Fruit fly (Drosophila melanogaster) whole organism: ENCODE measurements around the gene bor.

ENCODE experiments used
- pan ChIP-seq: fragments of >200 bp; optimal IDR thresholded peaks from 2 replicates; lab custom pipeline; 2017
- psq ChIP-seq: fragments of >200 bp; optimal IDR thresholded peaks from 2 replicates; lab custom pipeline; 2017

DNA sequence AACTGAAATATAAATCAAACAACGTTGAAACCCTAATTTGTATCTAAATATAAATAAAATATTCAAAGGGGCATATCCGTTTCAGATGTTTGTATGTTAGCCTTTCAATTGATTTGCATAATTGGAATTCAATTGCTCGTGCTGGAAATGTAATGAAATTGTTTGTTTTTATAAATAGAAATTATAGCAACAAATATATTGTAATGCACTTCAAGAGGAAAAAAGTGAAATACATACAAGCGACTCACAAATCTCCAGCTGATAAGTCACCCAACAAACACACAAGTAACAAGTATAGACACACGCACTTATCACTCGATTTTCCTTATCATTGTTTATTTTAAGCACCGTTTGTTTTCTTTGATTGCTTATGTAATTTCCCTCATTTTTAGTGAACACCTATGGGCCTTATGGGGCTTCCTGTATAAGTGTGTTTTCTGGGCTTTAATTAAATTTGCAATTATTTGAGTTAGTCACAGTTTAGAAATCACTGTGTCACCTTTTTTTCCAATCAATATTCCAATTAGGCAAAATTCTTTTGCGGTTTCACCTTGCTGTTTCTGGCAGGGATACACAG, 21.8 kb upstream of the bor start:
- TF ChIP-seq psq (no peak), pan (no peak)
